Worm (Caenorhabditis elegans) whole organism, midembryonic: ENCODE measurements around the gene rpb-2.
A peak's percentile ranks its signal among the peaks of the same experiment; 100 is the strongest.
"Not testable (repeated sequence)": the region's sequence is repeated elsewhere in the genome, so short reads cannot be mapped to it uniquely, and the experiment has no call there.

Experiments
- T22C8.4 ChIP-seq: fragments of 200-800 bp; sonication (Bioruptor generic); IDR thresholded peaks from 2 replicates; pipeline ENCODE4 v1.3.6; 2022; ENCODE audit warnings: missing genetic modification characterization, missing compliant biosample characterization
- cog-1 ChIP-seq: sonication (generic microtip); optimal IDR thresholded peaks from 2 replicates; lab custom pipeline; 2016; ENCODE audit warnings: missing genetic modification characterization, missing compliant biosample characterization
- flt-1 ChIP-seq: fragments of 200-800 bp; sonication (Bioruptor generic); IDR thresholded peaks from 2 replicates; pipeline ENCODE4 v1.3.6; 2022; ENCODE audit warnings: missing genetic modification characterization, missing compliant biosample characterization
- klf-2 ChIP-seq: fragments of 200-800 bp; sonication (Bioruptor generic); conservative IDR thresholded peaks from 2 replicates; pipeline ENCODE4 v1.3.6; 2022; ENCODE audit warnings: missing genetic modification reagents, missing genetic modification characterization, missing compliant biosample characterization
- med-1 ChIP-seq: sonication (generic microtip); optimal IDR thresholded peaks from 2 replicates; lab custom pipeline; 2017; ENCODE audit warnings: missing genetic modification characterization, mild to moderate bottlenecking, missing compliant biosample characterization, antibody characterized with exemption, missing genetic modification reagents; ENCODE audit not compliant: insufficient read depth
- ref-1 ChIP-seq: fragments of 200-800 bp; sonication (Bioruptor generic); conservative IDR thresholded peaks from 2 replicates; pipeline ENCODE4 v1.3.6; 2022; ENCODE audit warnings: missing genetic modification reagents, missing genetic modification characterization, missing compliant biosample characterization
- tab-1 ChIP-seq: fragments of 200-800 bp; sonication (Bioruptor generic); IDR thresholded peaks from 2 replicates; pipeline ENCODE4 v1.3.6; 2022; ENCODE audit warnings: missing genetic modification characterization, missing compliant biosample characterization
- ztf-23 ChIP-seq: fragments of 200-800 bp; sonication (Bioruptor generic); IDR thresholded peaks from 2 replicates; pipeline ENCODE4 v1.3.6; 2022; ENCODE audit warnings: missing genetic modification reagents, missing genetic modification characterization, missing compliant biosample characterization
- ztf-29 ChIP-seq: fragments of 200-800 bp; sonication (Bioruptor generic); IDR thresholded peaks from 2 replicates; pipeline ENCODE4 v1.3.6; 2022; ENCODE audit warnings: missing genetic modification reagents, missing genetic modification characterization, missing compliant biosample characterization

The rpb-2 gene

ce11 chrIII:4920221-4920620 is 19.1 kb upstream of the rpb-2 start, which contains the start of gene ula-1:
Gene ula-1 (minus strand): TSS chrIII:4920321.
- TF ChIP-seq cog-1 (no peak), tab-1 (GFP tag; lab: Robert Waterston, UW) (no peak), med-1 (GFP tag; lab: Kevin White, UChicago) (no peak), ztf-23 (GFP tag; lab: Robert Waterston, UW) (no peak)

ce11 chrIII:4922020-4922419 is 17.3 kb upstream of the rpb-2 start, which contains the start of gene mmab-1:
Gene mmab-1 (minus strand): TSS chrIII:4922114.
- not testable (repeated sequence) for TF ChIP-seq ztf-23 (GFP tag; lab: Robert Waterston, UW); tab-1 (GFP tag; lab: Robert Waterston, UW); med-1 (GFP tag; lab: Kevin White, UChicago)

ce11 chrIII:4924134-4924533 is 15.2 kb upstream of the rpb-2 start:
- TF ChIP-seq med-1 (GFP tag; lab: Kevin White, UChicago) (no peak), klf-2 (GFP tag; lab: Robert Waterston, UW) (no peak), tab-1 (GFP tag; lab: Robert Waterston, UW) (no peak), ztf-23 (GFP tag; lab: Robert Waterston, UW) (no peak), ztf-29 (no peak), cog-1 (no peak), T22C8.4 (GFP tag; lab: Robert Waterston, UW) (no peak), flt-1 (no peak), ref-1 (GFP tag; lab: Robert Waterston, UW) (no peak)

ce11 chrIII:4930154-4930679 is 9.2 kb upstream of the rpb-2 start, which contains the start of gene set-2:
Gene set-2 (minus strand): TSS chrIII:4930204.
- TF ChIP-seq ztf-29 (no peak), ztf-23 (GFP tag; lab: Robert Waterston, UW) (peak; percentile 60; the same call in 1 of the 2 replicates), ref-1 (GFP tag; lab: Robert Waterston, UW) (no peak), cog-1 (peak; percentile 48), med-1 (GFP tag; lab: Kevin White, UChicago) (no peak), klf-2 (GFP tag; lab: Robert Waterston, UW) (no peak), flt-1 (peak; percentile 56; the same call in 1 of the 2 replicates)

ce11 chrIII:4932203-4932699 is 7.1 kb upstream of the rpb-2 start, which contains the start of the genes C26E6.12 and eri-9:
Gene C26E6.12 (minus strand): TSS chrIII:4932253.
Gene eri-9 (plus strand): TSS chrIII:4932450.
- TF ChIP-seq flt-1 (no peak), ztf-23 (GFP tag; lab: Robert Waterston, UW) (no peak), med-1 (GFP tag; lab: Kevin White, UChicago) (no peak), cog-1 (no peak), klf-2 (GFP tag; lab: Robert Waterston, UW) (no peak), T22C8.4 (GFP tag; lab: Robert Waterston, UW) (no peak), ztf-29 (no peak), tab-1 (GFP tag; lab: Robert Waterston, UW) (no peak), ref-1 (GFP tag; lab: Robert Waterston, UW) (no peak)

- no peak for TF ChIP-seq ztf-23 (GFP tag; lab: Robert Waterston, UW)
- no peak for TF ChIP-seq flt-1
- TF ChIP-seq ref-1 (GFP tag; lab: Robert Waterston, UW) = no peak
- TF ChIP-seq T22C8.4 (GFP tag; lab: Robert Waterston, UW) = no peak
- TF ChIP-seq tab-1 (GFP tag; lab: Robert Waterston, UW) = no peak
- no peak for TF ChIP-seq klf-2 (GFP tag; lab: Robert Waterston, UW)
- no peak for TF ChIP-seq ztf-29
- TF ChIP-seq med-1 (GFP tag; lab: Kevin White, UChicago) = no peak
- TF ChIP-seq cog-1 = no peak
These were observed 4.3 kb upstream of the rpb-2 start, which contains the start of gene mrps-18C for ce11 chrIII:4934896-4935628. Gene mrps-18C (plus strand): TSS chrIII:4935578.

- TF ChIP-seq ztf-29 = no peak
These were observed 2.3 kb upstream of the rpb-2 start, which contains the start of gene fsn-1 for ce11 chrIII:4937022-4937421. Gene fsn-1 (plus strand): TSS chrIII:4937322.

ce11 chrIII:4944213-4944612 is 4.8 kb downstream of the rpb-2 start, which contains the start of gene ntl-9:
Gene ntl-9 (plus strand): TSS chrIII:4944513.
- TF ChIP-seq ztf-29 (no peak), flt-1 (no peak), med-1 (GFP tag; lab: Kevin White, UChicago) (no peak)

ce11 chrIII:4947352-4947751 is 8.0 kb downstream of the rpb-2 start:
- no peak for TF ChIP-seq klf-2 (GFP tag; lab: Robert Waterston, UW)
- no peak for TF ChIP-seq med-1 (GFP tag; lab: Kevin White, UChicago)
- TF ChIP-seq ref-1 (GFP tag; lab: Robert Waterston, UW) = 0 out of 2 replicates have a peak, but pooled peaks have one; percentile 13
- TF ChIP-seq flt-1 = peak; percentile 73
- TF ChIP-seq cog-1 = peak; percentile 56
- TF ChIP-seq T22C8.4 (GFP tag; lab: Robert Waterston, UW) = peak; percentile 12; the same call in 1 of the 2 replicates
- peak; percentile 69; the same call in 1 of the 2 replicates for TF ChIP-seq ztf-23 (GFP tag; lab: Robert Waterston, UW)
- 0 out of 2 replicates have a peak, but pooled peaks have one; percentile 51 for TF ChIP-seq tab-1 (GFP tag; lab: Robert Waterston, UW)
- peak; percentile 38; the same call in 1 of the 2 replicates for TF ChIP-seq ztf-29
